Worm (Caenorhabditis elegans): ENCODE results near the gene perm-3.

ce11 chrIV:5364135-5364609, 30.4 kb downstream of the perm-3 start, which contains the start of the genes hda-6 and F41H10.4:
- TF ChIP-seq rnt-1 (tag; optimal IDR thresholded peaks at IDR 0.05) (peak; percentile 49), hlh-6 (tag; optimal IDR thresholded peaks at IDR 0.05) (no peak), fax-1 (tag; optimal IDR thresholded peaks at IDR 0.05) (no peak), unc-3 (GFP tag; conservative IDR thresholded peaks at IDR 0.05) (no peak), unc-3 (tag; optimal IDR thresholded peaks at IDR 0.05) (no peak), pha-4 (tag; optimal IDR thresholded peaks at IDR 0.05) (no peak)
